Fruit fly (Drosophila melanogaster) whole organism, pupa: ENCODE measurements around the gene Rab9Fb.

Experiments
- CG10348 ChIP-seq: fragments of 200-800 bp; sonication (Bioruptor generic); IDR thresholded peaks from 2 replicates; pipeline ENCODE4 v1.3.6; 2022; ENCODE audit warnings: missing biosample characterization, missing genetic modification characterization
- CG12605 ChIP-seq: fragments of 200-800 bp; sonication (Bioruptor generic); IDR thresholded peaks from 2 replicates; pipeline ENCODE4 v1.3.6; 2022; ENCODE audit warnings: missing biosample characterization, missing genetic modification characterization
- CG13204 ChIP-seq: fragments of 200-800 bp; sonication (Bioruptor generic); optimal IDR thresholded peaks from 2 replicates; lab custom pipeline; 2018; ENCODE audit warnings: missing biosample characterization, mild to moderate bottlenecking, missing genetic modification characterization, moderate library complexity
- CG14655 ChIP-seq: fragments of 200-800 bp; sonication (Bioruptor generic); optimal IDR thresholded peaks from 3 replicates; lab custom pipeline; 2017; ENCODE audit warnings: mild to moderate bottlenecking, missing biosample characterization, missing genetic modification reagents, missing genetic modification characterization
- CG15710 ChIP-seq: fragments of 200-800 bp; sonication (Bioruptor generic); optimal IDR thresholded peaks from 2 replicates; lab custom pipeline; 2018; ENCODE audit warnings: missing biosample characterization, mild to moderate bottlenecking, missing genetic modification characterization, moderate library complexity
- CG17806 ChIP-seq: fragments of 200-800 bp; sonication (Bioruptor generic); optimal IDR thresholded peaks from 2 replicates; lab custom pipeline; 2018; ENCODE audit warnings: missing biosample characterization, mild to moderate bottlenecking, missing genetic modification characterization, moderate library complexity
- CG32121 ChIP-seq: fragments of 200-800 bp; sonication (Bioruptor generic); IDR thresholded peaks from 2 replicates; pipeline ENCODE4 v1.3.6; 2022; ENCODE audit warnings: missing biosample characterization, missing genetic modification characterization
- CG34367 ChIP-seq: fragments of 200-800 bp; sonication (Bioruptor generic); optimal IDR thresholded peaks from 2 replicates; lab custom pipeline; 2018; ENCODE audit warnings: missing biosample characterization, mild to moderate bottlenecking, missing genetic modification characterization
- CG4496 ChIP-seq: fragments of 200-800 bp; sonication (Bioruptor generic); IDR thresholded peaks from 3 replicates; pipeline ENCODE4 v1.3.6; 2022; ENCODE audit warnings: missing biosample characterization, missing genetic modification characterization
- CG8159 ChIP-seq: fragments of 200-800 bp; sonication (Bioruptor generic); optimal IDR thresholded peaks from 3 replicates; lab custom pipeline; 2018; ENCODE audit warnings: missing biosample characterization, mild to moderate bottlenecking, missing genetic modification characterization, moderate library complexity
- CG8301 ChIP-seq: fragments of 200-800 bp; sonication (Bioruptor generic); optimal IDR thresholded peaks from 2 replicates; lab custom pipeline; 2018; ENCODE audit warnings: missing biosample characterization, mild to moderate bottlenecking, missing genetic modification characterization
- CG9948 ChIP-seq: fragments of 200-800 bp; sonication (Bioruptor generic); optimal IDR thresholded peaks from 2 replicates; lab custom pipeline; 2018; ENCODE audit warnings: missing biosample characterization, mild to moderate bottlenecking, missing genetic modification characterization, moderate library complexity
- D1 ChIP-seq: fragments of 200-800 bp; sonication (Bioruptor generic); optimal IDR thresholded peaks from 2 replicates; lab custom pipeline; 2018; ENCODE audit warnings: missing biosample characterization, mild to moderate bottlenecking, missing genetic modification characterization, moderate library complexity
- EcR ChIP-seq: fragments of 200-800 bp; sonication (Bioruptor generic); optimal IDR thresholded peaks from 3 replicates; lab custom pipeline; 2019; ENCODE audit warnings: missing biosample characterization, missing genetic modification characterization, mild to moderate bottlenecking, moderate library complexity, missing genetic modification reagents
- Ets98B ChIP-seq: fragments of 200-800 bp; sonication (Bioruptor generic); IDR thresholded peaks from 2 replicates; pipeline ENCODE4 v1.3.6; 2022; ENCODE audit warnings: missing biosample characterization, missing genetic modification characterization
- Pif1A ChIP-seq: fragments of 200-800 bp; sonication (Bioruptor generic); optimal IDR thresholded peaks from 3 replicates; lab custom pipeline; 2016; ENCODE audit warnings: missing biosample characterization, missing genetic modification characterization
- Pif1B ChIP-seq: fragments of 200-800 bp; sonication (Bioruptor generic); optimal IDR thresholded peaks from 3 replicates; lab custom pipeline; 2016; ENCODE audit warnings: missing biosample characterization, missing genetic modification characterization
- Snoo ChIP-seq: fragments of 200-800 bp; sonication (Bioruptor generic); optimal IDR thresholded peaks from 3 replicates; lab custom pipeline; 2017; ENCODE audit warnings: missing biosample characterization, mild to moderate bottlenecking, missing genetic modification characterization, inconsistent platforms
- fd96Ca ChIP-seq: fragments of 200-800 bp; sonication (Bioruptor generic); IDR thresholded peaks from 3 replicates; pipeline ENCODE4 v1.3.6; 2022; ENCODE audit warnings: missing biosample characterization, missing genetic modification characterization
- gl ChIP-seq: fragments of 200-800 bp; sonication (Bioruptor generic); optimal IDR thresholded peaks from 2 replicates; lab custom pipeline; 2018; ENCODE audit warnings: missing biosample characterization, mild to moderate bottlenecking, missing genetic modification characterization
- rn ChIP-seq: fragments of 200-800 bp; sonication (Bioruptor generic); IDR thresholded peaks from 2 replicates; pipeline ENCODE4 v1.3.6; 2022; ENCODE audit warnings: missing biosample characterization, missing genetic modification characterization

The Rab9Fb gene

dm6 chrX:10936599-10936998 is 15.7 kb downstream of the Rab9Fb start:
- TF ChIP-seq CG12605 (GFP tag; lab: Robert Waterston, UW) (peak; percentile 81), CG8301 (tag; lab: Kevin White, UChicago) (peak; percentile 83), Pif1A (peak; percentile 88), Ets98B (GFP tag; lab: Robert Waterston, UW) (peak; percentile 90), CG32121 (GFP tag; lab: Robert Waterston, UW) (peak; percentile 90), CG9948 (tag; lab: Kevin White, UChicago) (peak; percentile 86), EcR (GFP tag; lab: Kevin White, UChicago) (peak; percentile 31), gl (tag; lab: Kevin White, UChicago) (peak; percentile 80), CG13204 (GFP tag; lab: Kevin White, UChicago) (peak; percentile 83), D1 (peak; percentile 23), Snoo (peak; percentile 40), fd96Ca (peak; percentile 85), CG14655 (GFP tag; lab: Kevin White, UChicago) (peak; percentile 82), CG4496 (GFP tag; lab: Robert Waterston, UW) (peak; percentile 94), CG17806 (tag; lab: Kevin White, UChicago) (peak; percentile 89), CG8159 (tag; lab: Kevin White, UChicago) (peak; percentile 88), CG34367 (peak; percentile 89), CG10348 (GFP tag; lab: Robert Waterston, UW) (no peak), CG15710 (peak; percentile 89), Pif1B (GFP tag; lab: Kevin White, UChicago) (peak; percentile 78), rn (GFP tag; lab: Robert Waterston, UW) (peak; percentile 62; the same call in 1 of the 2 replicates)

- TF ChIP-seq CG15710 (no peak), CG34367 (no peak), CG13204 (GFP tag; lab: Kevin White, UChicago) (no peak), CG4496 (GFP tag; lab: Robert Waterston, UW) (no peak), Snoo (no peak), CG14655 (GFP tag; lab: Kevin White, UChicago) (no peak), Pif1A (no peak), CG32121 (GFP tag; lab: Robert Waterston, UW) (no peak), fd96Ca (no peak), CG9948 (tag; lab: Kevin White, UChicago) (no peak), gl (tag; lab: Kevin White, UChicago) (no peak), D1 (no peak), CG12605 (GFP tag; lab: Robert Waterston, UW) (no peak), Ets98B (GFP tag; lab: Robert Waterston, UW) (no peak), CG10348 (GFP tag; lab: Robert Waterston, UW) (no peak), CG8301 (tag; lab: Kevin White, UChicago) (no peak), EcR (GFP tag; lab: Kevin White, UChicago) (no peak)
These were observed 16.7 kb downstream of the Rab9Fb start for dm6 chrX:10935587-10935986.

DNA sequence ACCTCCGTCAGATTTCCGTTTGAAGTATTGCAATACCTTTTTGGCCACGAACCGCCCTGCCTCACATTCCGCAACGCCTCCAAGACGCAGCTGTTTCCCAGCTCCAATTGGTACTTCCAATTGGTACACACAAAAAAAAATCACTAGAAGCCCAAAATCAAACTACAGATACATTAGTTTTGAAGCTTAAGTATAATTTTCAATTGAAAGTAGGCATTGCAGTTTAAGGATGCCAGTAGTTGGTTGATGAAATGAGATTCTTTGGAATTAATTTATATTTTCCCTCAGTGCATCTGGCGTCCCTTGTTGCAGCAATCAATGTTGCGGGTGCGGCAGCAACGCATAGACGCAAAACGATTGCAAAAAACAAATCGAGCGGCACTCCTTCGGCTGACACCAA is 18.5 kb downstream of the Rab9Fb start:
- peak; percentile 14 for TF ChIP-seq CG8159 (tag; lab: Kevin White, UChicago)
- TF ChIP-seq CG14655 (GFP tag; lab: Kevin White, UChicago), result peak; percentile 53
- peak; percentile 24 for TF ChIP-seq CG17806 (tag; lab: Kevin White, UChicago)
- TF ChIP-seq EcR (GFP tag; lab: Kevin White, UChicago), result no peak
- TF ChIP-seq CG15710, result no peak
- peak; percentile 60; the same call in 1 of the 2 replicates for TF ChIP-seq CG32121 (GFP tag; lab: Robert Waterston, UW)
- TF ChIP-seq CG4496 (GFP tag; lab: Robert Waterston, UW), result no peak
- TF ChIP-seq Pif1A, result peak; percentile 61
- peak; percentile 44; the same call in 1 of the 3 replicates for TF ChIP-seq fd96Ca
- TF ChIP-seq CG10348 (GFP tag; lab: Robert Waterston, UW), result no peak
- peak; percentile 43 for TF ChIP-seq CG8301 (tag; lab: Kevin White, UChicago)
- 0 out of 2 replicates have a peak, but pooled peaks have one; percentile 8 for TF ChIP-seq Ets98B (GFP tag; lab: Robert Waterston, UW)
- TF ChIP-seq CG9948 (tag; lab: Kevin White, UChicago), result peak; percentile 26
- no peak for TF ChIP-seq Snoo
- peak; percentile 1 for TF ChIP-seq CG34367

DNA sequence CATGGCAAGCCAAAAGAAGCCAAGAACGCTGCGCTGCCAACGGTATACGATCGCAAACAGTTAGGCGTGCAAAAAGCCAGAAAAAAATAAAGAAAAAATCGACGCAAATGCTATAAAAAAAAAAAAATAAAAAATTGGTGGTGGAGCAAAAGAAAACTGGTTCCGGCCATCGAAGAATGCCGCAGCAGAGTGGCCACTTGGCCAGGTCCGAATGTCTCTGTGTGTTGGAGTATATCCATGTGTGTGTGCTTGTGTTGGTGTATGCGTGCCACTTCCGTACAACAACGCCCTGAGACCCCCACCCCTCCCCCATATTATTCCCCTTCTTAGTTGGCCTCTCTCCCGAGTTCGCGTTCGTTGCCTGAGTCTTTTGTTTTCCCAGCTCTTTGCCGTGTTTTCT is 20.0 kb downstream of the Rab9Fb start:
- no peak for TF ChIP-seq CG9948 (tag; lab: Kevin White, UChicago)
- TF ChIP-seq CG13204 (GFP tag; lab: Kevin White, UChicago), result peak; percentile 47
- peak; percentile 36 for TF ChIP-seq CG15710
- TF ChIP-seq rn (GFP tag; lab: Robert Waterston, UW), result no peak
- no peak for TF ChIP-seq Pif1B (GFP tag; lab: Kevin White, UChicago)
- no peak for TF ChIP-seq D1
- no peak for TF ChIP-seq CG32121 (GFP tag; lab: Robert Waterston, UW)
- no peak for TF ChIP-seq CG17806 (tag; lab: Kevin White, UChicago)
- peak; percentile 50 for TF ChIP-seq gl (tag; lab: Kevin White, UChicago)
- no peak for TF ChIP-seq CG14655 (GFP tag; lab: Kevin White, UChicago)
- peak; percentile 1 for TF ChIP-seq Snoo
- peak; percentile 35; the same call in 1 of the 2 replicates for TF ChIP-seq CG12605 (GFP tag; lab: Robert Waterston, UW)
- peak; percentile 83 for TF ChIP-seq EcR (GFP tag; lab: Kevin White, UChicago)
- TF ChIP-seq CG8159 (tag; lab: Kevin White, UChicago), result no peak
- TF ChIP-seq CG34367, result peak; percentile 15
- TF ChIP-seq fd96Ca, result peak; percentile 25; the same call in 1 of the 3 replicates
- TF ChIP-seq CG10348 (GFP tag; lab: Robert Waterston, UW), result no peak
- no peak for TF ChIP-seq CG8301 (tag; lab: Kevin White, UChicago)
- TF ChIP-seq CG4496 (GFP tag; lab: Robert Waterston, UW), result peak; percentile 61; the same call in 2 of the 3 replicates
- TF ChIP-seq Ets98B (GFP tag; lab: Robert Waterston, UW), result peak; percentile 41; the same call in 1 of the 2 replicates
- no peak for TF ChIP-seq Pif1A

DNA sequence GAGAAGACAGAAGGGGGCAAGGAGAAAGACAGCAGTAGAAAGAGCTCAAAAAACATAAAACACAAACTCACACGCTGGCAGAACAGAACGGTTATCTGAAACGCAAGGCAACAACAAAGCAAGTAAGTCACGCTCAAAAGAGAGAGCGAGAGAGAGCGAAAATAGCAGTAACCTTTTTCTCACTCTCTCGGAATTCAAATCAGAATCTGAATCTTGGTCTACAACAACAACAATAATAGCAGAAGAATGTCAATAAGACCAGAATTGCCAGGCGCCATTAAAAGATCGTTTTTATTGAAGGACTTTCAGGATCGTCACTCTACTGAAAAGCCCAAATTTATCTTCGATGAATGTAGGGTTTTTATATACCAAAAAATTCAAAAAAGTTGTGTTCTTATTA is 21.0 kb downstream of the Rab9Fb start:
- no peak for TF ChIP-seq Pif1B (GFP tag; lab: Kevin White, UChicago)
- no peak for TF ChIP-seq Ets98B (GFP tag; lab: Robert Waterston, UW)
- TF ChIP-seq CG13204 (GFP tag; lab: Kevin White, UChicago), result no peak
- no peak for TF ChIP-seq gl (tag; lab: Kevin White, UChicago)
- TF ChIP-seq CG15710, result no peak
- no peak for TF ChIP-seq CG10348 (GFP tag; lab: Robert Waterston, UW)
- no peak for TF ChIP-seq CG8301 (tag; lab: Kevin White, UChicago)
- TF ChIP-seq CG17806 (tag; lab: Kevin White, UChicago), result no peak
- TF ChIP-seq D1, result no peak
- TF ChIP-seq CG34367, result no peak
- TF ChIP-seq rn (GFP tag; lab: Robert Waterston, UW), result no peak
- no peak for TF ChIP-seq fd96Ca
- no peak for TF ChIP-seq Snoo
- TF ChIP-seq CG4496 (GFP tag; lab: Robert Waterston, UW), result no peak
- no peak for TF ChIP-seq CG12605 (GFP tag; lab: Robert Waterston, UW)
- no peak for TF ChIP-seq CG14655 (GFP tag; lab: Kevin White, UChicago)
